Fruit fly (Drosophila melanogaster) whole organism, pupa: Measurements from ENCODE around the gene crq.
A peak's percentile ranks its signal among the peaks of the same experiment; 100 is the strongest.

ENCODE experiments used
- CG10348 ChIP-seq: fragments of 200-800 bp; sonication (Bioruptor generic); IDR thresholded peaks from 2 replicates; pipeline ENCODE4 v1.3.6; 2022; ENCODE audit warnings: missing biosample characterization, missing genetic modification characterization
- CG12605 ChIP-seq: fragments of 200-800 bp; sonication (Bioruptor generic); IDR thresholded peaks from 2 replicates; pipeline ENCODE4 v1.3.6; 2022; ENCODE audit warnings: missing biosample characterization, missing genetic modification characterization
- CG13204 ChIP-seq: fragments of 200-800 bp; sonication (Bioruptor generic); optimal IDR thresholded peaks from 2 replicates; lab custom pipeline; 2018; ENCODE audit warnings: missing biosample characterization, mild to moderate bottlenecking, missing genetic modification characterization, moderate library complexity
- CG14655 ChIP-seq: fragments of 200-800 bp; sonication (Bioruptor generic); optimal IDR thresholded peaks from 3 replicates; lab custom pipeline; 2017; ENCODE audit warnings: mild to moderate bottlenecking, missing biosample characterization, missing genetic modification reagents, missing genetic modification characterization
- CG15710 ChIP-seq: fragments of 200-800 bp; sonication (Bioruptor generic); optimal IDR thresholded peaks from 2 replicates; lab custom pipeline; 2018; ENCODE audit warnings: missing biosample characterization, mild to moderate bottlenecking, missing genetic modification characterization, moderate library complexity
- CG17806 ChIP-seq: fragments of 200-800 bp; sonication (Bioruptor generic); optimal IDR thresholded peaks from 2 replicates; lab custom pipeline; 2018; ENCODE audit warnings: missing biosample characterization, mild to moderate bottlenecking, missing genetic modification characterization, moderate library complexity
- CG32121 ChIP-seq: fragments of 200-800 bp; sonication (Bioruptor generic); IDR thresholded peaks from 2 replicates; pipeline ENCODE4 v1.3.6; 2022; ENCODE audit warnings: missing biosample characterization, missing genetic modification characterization
- CG34367 ChIP-seq: fragments of 200-800 bp; sonication (Bioruptor generic); optimal IDR thresholded peaks from 2 replicates; lab custom pipeline; 2018; ENCODE audit warnings: missing biosample characterization, mild to moderate bottlenecking, missing genetic modification characterization
- CG4496 ChIP-seq: fragments of 200-800 bp; sonication (Bioruptor generic); IDR thresholded peaks from 3 replicates; pipeline ENCODE4 v1.3.6; 2022; ENCODE audit warnings: missing biosample characterization, missing genetic modification characterization
- CG8159 ChIP-seq: fragments of 200-800 bp; sonication (Bioruptor generic); optimal IDR thresholded peaks from 3 replicates; lab custom pipeline; 2018; ENCODE audit warnings: missing biosample characterization, mild to moderate bottlenecking, missing genetic modification characterization, moderate library complexity
- CG8301 ChIP-seq: fragments of 200-800 bp; sonication (Bioruptor generic); optimal IDR thresholded peaks from 2 replicates; lab custom pipeline; 2018; ENCODE audit warnings: missing biosample characterization, mild to moderate bottlenecking, missing genetic modification characterization
- CG9948 ChIP-seq: fragments of 200-800 bp; sonication (Bioruptor generic); optimal IDR thresholded peaks from 2 replicates; lab custom pipeline; 2018; ENCODE audit warnings: missing biosample characterization, mild to moderate bottlenecking, missing genetic modification characterization, moderate library complexity
- D1 ChIP-seq: fragments of 200-800 bp; sonication (Bioruptor generic); optimal IDR thresholded peaks from 2 replicates; lab custom pipeline; 2018; ENCODE audit warnings: missing biosample characterization, mild to moderate bottlenecking, missing genetic modification characterization, moderate library complexity
- EcR ChIP-seq: fragments of 200-800 bp; sonication (Bioruptor generic); optimal IDR thresholded peaks from 3 replicates; lab custom pipeline; 2019; ENCODE audit warnings: missing biosample characterization, missing genetic modification characterization, mild to moderate bottlenecking, moderate library complexity, missing genetic modification reagents
- Ets98B ChIP-seq: fragments of 200-800 bp; sonication (Bioruptor generic); IDR thresholded peaks from 2 replicates; pipeline ENCODE4 v1.3.6; 2022; ENCODE audit warnings: missing biosample characterization, missing genetic modification characterization
- Pif1A ChIP-seq: fragments of 200-800 bp; sonication (Bioruptor generic); optimal IDR thresholded peaks from 3 replicates; lab custom pipeline; 2016; ENCODE audit warnings: missing biosample characterization, missing genetic modification characterization
- Pif1B ChIP-seq: fragments of 200-800 bp; sonication (Bioruptor generic); optimal IDR thresholded peaks from 3 replicates; lab custom pipeline; 2016; ENCODE audit warnings: missing biosample characterization, missing genetic modification characterization
- Snoo ChIP-seq: fragments of 200-800 bp; sonication (Bioruptor generic); optimal IDR thresholded peaks from 3 replicates; lab custom pipeline; 2017; ENCODE audit warnings: missing biosample characterization, mild to moderate bottlenecking, missing genetic modification characterization, inconsistent platforms
- fd96Ca ChIP-seq: fragments of 200-800 bp; sonication (Bioruptor generic); IDR thresholded peaks from 3 replicates; pipeline ENCODE4 v1.3.6; 2022; ENCODE audit warnings: missing biosample characterization, missing genetic modification characterization
- gl ChIP-seq: fragments of 200-800 bp; sonication (Bioruptor generic); optimal IDR thresholded peaks from 2 replicates; lab custom pipeline; 2018; ENCODE audit warnings: missing biosample characterization, mild to moderate bottlenecking, missing genetic modification characterization
- rn ChIP-seq: fragments of 200-800 bp; sonication (Bioruptor generic); IDR thresholded peaks from 2 replicates; pipeline ENCODE4 v1.3.6; 2022; ENCODE audit warnings: missing biosample characterization, missing genetic modification characterization

The crq gene

dm6 chr2L:488548-489100 is 35.8 kb upstream of the crq start:
- peak; percentile 91 for TF ChIP-seq EcR
- TF ChIP-seq D1 (tag; lab: Kevin White, UChicago) = no peak
- TF ChIP-seq Snoo (tag; lab: Kevin White, UChicago) = peak; percentile 48
- TF ChIP-seq fd96Ca = 0 out of 3 replicates have a peak, but pooled peaks have one; percentile 10
- no peak for TF ChIP-seq gl (tag; lab: Kevin White, UChicago)
- peak; percentile 0 for TF ChIP-seq CG17806 (tag; lab: Kevin White, UChicago)

dm6 chr2L:487719-488547 is 35.1 kb upstream of the crq start:
- TF ChIP-seq EcR (no peak), CG4496 (GFP tag; lab: Robert Waterston, UW) (peak; percentile 71), Ets98B (GFP tag; lab: Robert Waterston, UW) (peak; percentile 41; the same call in 1 of the 2 replicates), rn (GFP tag; lab: Robert Waterston, UW) (no peak), CG34367 (tag; lab: Kevin White, UChicago) (peak; percentile 27), CG15710 (tag; lab: Kevin White, UChicago) (peak; percentile 55), CG13204 (no peak), CG32121 (GFP tag; lab: Robert Waterston, UW) (peak; percentile 70), Pif1B (GFP tag; lab: Kevin White, UChicago) (peak; percentile 31), CG10348 (GFP tag; lab: Robert Waterston, UW) (no peak), CG17806 (tag; lab: Kevin White, UChicago) (peak; percentile 53), Pif1A (GFP tag; lab: Kevin White, UChicago) (peak; percentile 20), CG8159 (tag; lab: Kevin White, UChicago) (peak; percentile 61), CG8301 (tag; lab: Kevin White, UChicago) (peak; percentile 18), gl (tag; lab: Kevin White, UChicago) (no peak), D1 (tag; lab: Kevin White, UChicago) (no peak), CG12605 (GFP tag; lab: Robert Waterston, UW) (peak; percentile 31; the same call in 1 of the 2 replicates), fd96Ca (no peak), CG9948 (peak; percentile 40), Snoo (tag; lab: Kevin White, UChicago) (no peak), CG14655 (GFP tag; lab: Kevin White, UChicago) (peak; percentile 25)

- TF ChIP-seq Snoo (tag; lab: Kevin White, UChicago) = no peak
- TF ChIP-seq D1 (tag; lab: Kevin White, UChicago) = no peak
- TF ChIP-seq gl (tag; lab: Kevin White, UChicago) = no peak
- TF ChIP-seq EcR = peak; percentile 54
- no peak for TF ChIP-seq CG4496 (GFP tag; lab: Robert Waterston, UW)
- TF ChIP-seq CG10348 (GFP tag; lab: Robert Waterston, UW) = no peak
- no peak for TF ChIP-seq CG9948
- no peak for TF ChIP-seq CG14655 (GFP tag; lab: Kevin White, UChicago)
- TF ChIP-seq CG8301 (tag; lab: Kevin White, UChicago) = no peak
These were observed 34.3 kb upstream of the crq start for dm6 chr2L:487171-487570.

- TF ChIP-seq CG34367 (tag; lab: Kevin White, UChicago) (peak; percentile 70), CG14655 (GFP tag; lab: Kevin White, UChicago) (peak; percentile 66), CG32121 (GFP tag; lab: Robert Waterston, UW) (peak; percentile 77; the same call in 1 of the 2 replicates), CG15710 (tag; lab: Kevin White, UChicago) (peak; percentile 49), Ets98B (GFP tag; lab: Robert Waterston, UW) (peak; percentile 80), CG17806 (tag; lab: Kevin White, UChicago) (peak; percentile 43), CG10348 (GFP tag; lab: Robert Waterston, UW) (no peak), CG8301 (tag; lab: Kevin White, UChicago) (peak; percentile 52), EcR (peak; percentile 90), CG8159 (tag; lab: Kevin White, UChicago) (peak; percentile 55), D1 (tag; lab: Kevin White, UChicago) (no peak), gl (tag; lab: Kevin White, UChicago) (peak; percentile 89), CG13204 (peak; percentile 92), CG4496 (GFP tag; lab: Robert Waterston, UW) (peak; percentile 88), Snoo (tag; lab: Kevin White, UChicago) (peak; percentile 86), rn (GFP tag; lab: Robert Waterston, UW) (0 out of 2 replicates have a peak, but pooled peaks have one; percentile 28), CG9948 (peak; percentile 12), CG12605 (GFP tag; lab: Robert Waterston, UW) (peak; percentile 48), Pif1B (GFP tag; lab: Kevin White, UChicago) (peak; percentile 87), fd96Ca (peak; percentile 76), Pif1A (GFP tag; lab: Kevin White, UChicago) (peak; percentile 92)
These were observed 33.0 kb upstream of the crq start for dm6 chr2L:485825-486240.

- TF ChIP-seq CG12605 (GFP tag; lab: Robert Waterston, UW) (no peak), EcR (peak; percentile 97)
These were observed 32.5 kb upstream of the crq start for dm6 chr2L:485127-485824.
